Fruit fly (Drosophila melanogaster): Measurements from ENCODE around the gene Or85c.

Or85c gene

dm6 chr3R:8511258-8511657 is 1.6 kb downstream of the Or85c start, which contains the start of gene Or85b:
Gene Or85b, minus strand, starts transcription at chr3R:8511358.
- TF ChIP-seq EcR (GFP tag; optimal IDR thresholded peaks at IDR 0.05) (no peak), pan (optimal IDR thresholded peaks at IDR 0.05) (no peak), usp (GFP tag; optimal IDR thresholded peaks at IDR 0.05) (no peak), Dll (optimal IDR thresholded peaks at IDR 0.05) (no peak)

- no peak for TF ChIP-seq EcR (GFP tag; optimal IDR thresholded peaks at IDR 0.05)
- TF ChIP-seq pan (optimal IDR thresholded peaks at IDR 0.05) = no peak
- no peak for TF ChIP-seq usp (GFP tag; optimal IDR thresholded peaks at IDR 0.05)
- no peak for TF ChIP-seq psq (optimal IDR thresholded peaks at IDR 0.05)
- TF ChIP-seq Dll (optimal IDR thresholded peaks at IDR 0.05) = no peak
- TF ChIP-seq CG8478 (optimal IDR thresholded peaks at IDR 0.05) = no peak
Measured at dm6 chr3R:8484573-8484972, 28.2 kb downstream of the Or85c start.

DNA sequence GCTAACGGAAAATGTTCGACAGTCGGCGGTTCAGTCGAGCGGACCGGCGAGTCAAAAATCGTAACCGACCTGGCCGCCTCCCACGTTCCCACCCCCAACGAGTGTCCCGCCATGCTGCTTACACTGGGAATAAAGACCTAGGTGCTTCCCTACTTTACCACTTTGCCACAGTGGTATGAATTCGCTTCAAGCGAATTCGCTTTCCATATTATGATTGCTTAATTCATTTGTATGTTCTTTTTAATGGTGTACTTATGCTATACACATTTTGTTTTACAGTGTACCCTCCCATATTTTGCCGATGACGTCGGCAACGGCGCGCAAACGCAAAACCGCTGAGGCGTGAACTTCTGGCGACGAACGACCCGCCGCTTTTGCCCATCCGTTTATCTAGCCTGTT is 29.9 kb downstream of the Or85c start:
- TF ChIP-seq EcR (GFP tag; optimal IDR thresholded peaks at IDR 0.05) (no peak), pan (optimal IDR thresholded peaks at IDR 0.05) (no peak)

- no peak for TF ChIP-seq CG8478 (optimal IDR thresholded peaks at IDR 0.05)
- TF ChIP-seq psq (optimal IDR thresholded peaks at IDR 0.05) = no peak
- no peak for TF ChIP-seq Dll (optimal IDR thresholded peaks at IDR 0.05)
- no peak for TF ChIP-seq EcR (GFP tag; optimal IDR thresholded peaks at IDR 0.05)
- no peak for TF ChIP-seq pan (optimal IDR thresholded peaks at IDR 0.05)
- no peak for TF ChIP-seq usp (GFP tag; optimal IDR thresholded peaks at IDR 0.05)
Measured at dm6 chr3R:8477361-8478007, 35.3 kb downstream of the Or85c start, which contains the start of gene CG45263. Gene CG45263, minus strand, starts transcription at chr3R:8477617.

dm6 chr3R:8470567-8470966 is 42.3 kb downstream of the Or85c start:
- TF ChIP-seq psq (optimal IDR thresholded peaks at IDR 0.05) (no peak), pan (optimal IDR thresholded peaks at IDR 0.05) (no peak), usp (GFP tag; optimal IDR thresholded peaks at IDR 0.05) (no peak), EcR (GFP tag; optimal IDR thresholded peaks at IDR 0.05) (no peak), Dll (optimal IDR thresholded peaks at IDR 0.05) (no peak), CG8478 (optimal IDR thresholded peaks at IDR 0.05) (no peak)

DNA sequence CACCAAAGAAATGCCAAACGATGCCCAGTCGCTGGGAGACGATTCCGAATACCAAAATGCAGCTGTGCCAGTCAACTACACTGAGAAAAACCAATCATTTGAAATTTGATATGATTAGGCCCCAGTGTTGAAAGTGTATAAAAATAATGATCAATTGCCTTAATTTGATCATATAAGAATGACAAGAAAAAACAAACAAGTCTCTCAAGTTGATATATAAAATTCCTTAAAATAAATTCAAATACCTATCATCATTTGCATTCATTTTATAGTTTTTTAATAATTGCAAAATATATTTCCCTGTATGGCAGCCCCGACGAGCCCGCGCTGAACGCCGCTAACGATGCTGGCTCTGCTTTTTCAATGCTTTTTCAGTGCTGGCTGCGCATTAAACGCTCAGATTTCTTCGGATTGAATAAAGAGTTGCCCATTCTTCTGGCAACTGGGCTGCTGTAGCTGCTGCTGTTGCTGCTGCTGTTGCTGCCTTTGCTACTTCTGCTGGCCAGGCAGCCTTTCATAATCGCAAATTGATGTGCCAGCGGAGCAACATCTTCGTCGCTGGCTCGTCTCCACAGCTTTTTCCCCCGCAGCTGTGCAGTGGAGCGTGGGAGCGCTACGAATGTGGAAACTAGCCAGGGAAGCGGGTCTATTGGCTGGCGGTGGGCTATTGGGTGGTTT is 43.0 kb downstream of the Or85c start:
- no peak for TF ChIP-seq EcR (GFP tag; optimal IDR thresholded peaks at IDR 0.05)
- TF ChIP-seq Dll (optimal IDR thresholded peaks at IDR 0.05) = no peak
- no peak for TF ChIP-seq CG8478 (optimal IDR thresholded peaks at IDR 0.05)

DNA sequence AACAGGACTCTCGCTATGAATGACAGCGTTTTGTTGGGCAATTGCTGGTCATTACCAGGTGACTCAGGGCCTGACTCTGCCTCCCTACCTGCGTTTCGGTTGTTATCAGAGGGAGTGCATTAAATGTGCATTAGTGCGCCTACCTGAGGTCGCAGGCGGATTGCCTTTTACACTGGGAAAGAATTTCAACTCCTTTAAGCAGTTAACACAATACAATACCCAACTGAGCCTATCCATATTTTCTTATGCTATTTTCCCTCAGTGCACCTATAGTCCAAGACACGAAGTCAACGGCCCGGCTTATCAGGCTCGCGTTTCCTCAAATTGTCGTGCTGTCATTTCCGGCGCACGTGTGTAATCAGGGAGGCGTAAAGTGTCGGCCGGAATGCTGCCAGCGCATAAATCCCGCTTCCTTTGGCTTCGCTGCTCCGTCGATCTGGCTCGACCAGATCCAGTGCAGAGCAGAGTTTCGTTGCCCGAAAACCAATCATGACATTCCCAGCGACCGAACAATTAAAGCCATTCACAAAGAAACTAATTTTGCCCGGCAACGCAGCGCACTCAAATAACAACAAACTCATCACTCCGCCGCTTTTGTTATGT is 44.9 kb downstream of the Or85c start:
- TF ChIP-seq Dll (optimal IDR thresholded peaks at IDR 0.05) = no peak
- TF ChIP-seq pan (optimal IDR thresholded peaks at IDR 0.05) = no peak
- TF ChIP-seq usp (GFP tag; optimal IDR thresholded peaks at IDR 0.05) = no peak

dm6 chr3R:8463904-8464303 is 48.9 kb downstream of the Or85c start:
- TF ChIP-seq pan (optimal IDR thresholded peaks at IDR 0.05) (no peak), CG8478 (optimal IDR thresholded peaks at IDR 0.05) (no peak), psq (optimal IDR thresholded peaks at IDR 0.05) (no peak), EcR (GFP tag; optimal IDR thresholded peaks at IDR 0.05) (no peak), Dll (optimal IDR thresholded peaks at IDR 0.05) (no peak)
